Fruit fly (Drosophila melanogaster) whole organism: ENCODE measurements around the gene CG33946.

Source experiments
- CG8478 ChIP-seq: fragments of >200 bp; optimal IDR thresholded peaks from 2 replicates; lab custom pipeline; 2018; ENCODE audit warnings: inconsistent platforms
- EcR ChIP-seq, 2 experiments: fragments of >200 bp; optimal IDR thresholded peaks; 2 replicates each; lab custom pipeline; 2017; ENCODE audit warnings: missing biosample characterization in 2 of 2, missing genetic modification characterization in 2 of 2, missing genetic modification reagents in 2 of 2
- psq ChIP-seq: fragments of >200 bp; optimal IDR thresholded peaks from 2 replicates; lab custom pipeline; 2017
- usp ChIP-seq: fragments of >200 bp; optimal IDR thresholded peaks from 2 replicates; lab custom pipeline; 2017; ENCODE audit warnings: missing biosample characterization, missing genetic modification characterization, mixed read lengths

- TF ChIP-seq psq, result no peak
- no peak for TF ChIP-seq usp (GFP tag; lab: Kevin White, UChicago)
- no peak for TF ChIP-seq CG8478 (lab: Kevin White, UChicago)
- TF ChIP-seq EcR (GFP tag; optimal IDR thresholded peaks at IDR 0.05; lab: Kevin White, UChicago), result no peak
Observed at dm6 chr3L:6188995-6189927, 31.1 kb upstream of the CG33946 start, which contains the start of the genes D19A and CG7386.
